Worm (Caenorhabditis elegans): Measurements from ENCODE around the gene T05A8.2.

T05A8.2 gene

ce11 chrII:2752536-2752935, 41.7 kb upstream of the T05A8.2 start, which contains the start of gene F29A7.6 (continued):
- TF ChIP-seq lin-39 (tag; optimal IDR thresholded peaks at IDR 0.05) = peak; percentile 2
- peak; percentile 67 for TF ChIP-seq xbp-1 (tag; optimal IDR thresholded peaks at IDR 0.05)
- no peak for TF ChIP-seq egl-27 (tag; optimal IDR thresholded peaks at IDR 0.05)
- TF ChIP-seq pqm-1 (tag; optimal IDR thresholded peaks at IDR 0.05) = no peak
- TF ChIP-seq elt-3 (tag; optimal IDR thresholded peaks at IDR 0.05) = peak in 1 of 6 experiments; percentile 17
- peak; percentile 43 for TF ChIP-seq unc-130 (tag; optimal IDR thresholded peaks at IDR 0.05)
- 0 out of 2 replicates have a peak, but pooled peaks have one; percentile 19 for TF ChIP-seq grh-1 (GFP tag; IDR thresholded peaks at IDR 0.05)
- TF ChIP-seq unc-98 (GFP tag; IDR thresholded peaks at IDR 0.05) = peak; percentile 68
- TF ChIP-seq C34B4.2 (tag; optimal IDR thresholded peaks at IDR 0.05) = no peak
- peak in 1 of 2 experiments; percentile 69 for TF ChIP-seq lsy-2 (tag; optimal IDR thresholded peaks at IDR 0.05)
- TF ChIP-seq nhr-11 (tag; optimal IDR thresholded peaks at IDR 0.05) = no peak
- TF ChIP-seq blmp-1 (tag; optimal IDR thresholded peaks at IDR 0.05) = no peak
- TF ChIP-seq unc-86 (tag; optimal IDR thresholded peaks at IDR 0.05) = peak; percentile 41
- TF ChIP-seq fkh-8 (tag; optimal IDR thresholded peaks at IDR 0.05) = peak; percentile 76
- TF ChIP-seq ceh-82 (tag; optimal IDR thresholded peaks at IDR 0.05) = peak; percentile 65 to 71 (median 66)
- TF ChIP-seq hpl-2 (GFP tag; optimal IDR thresholded peaks at IDR 0.05) = no peak
- no peak for TF ChIP-seq tlp-1 (tag; optimal IDR thresholded peaks at IDR 0.05)
- TF ChIP-seq nhr-20 (tag; optimal IDR thresholded peaks at IDR 0.05) = peak; percentile 66
- no peak for TF ChIP-seq Y116A8C.19 (tag; optimal IDR thresholded peaks at IDR 0.05; ENCODE audit: borderline replicate concordance)
- no peak for TF ChIP-seq nhr-28 (tag; optimal IDR thresholded peaks at IDR 0.05)
- TF ChIP-seq nhr-237 (tag; optimal IDR thresholded peaks at IDR 0.05) = no peak
- no peak for TF ChIP-seq fkh-10 (GFP tag; optimal IDR thresholded peaks at IDR 0.05)
- peak; percentile 78 for TF ChIP-seq irx-1 (tag; optimal IDR thresholded peaks at IDR 0.05)
- TF ChIP-seq mdl-1 (tag; optimal IDR thresholded peaks at IDR 0.05) = peak in 1 of 2 experiments; percentile 2
- peak; percentile 25 for TF ChIP-seq F16B12.6 (tag; optimal IDR thresholded peaks at IDR 0.05)
- TF ChIP-seq isw-1 (GFP tag; IDR thresholded peaks at IDR 0.05) = peak; percentile 50
- peak; percentile 67 to 69 for TF ChIP-seq efl-1 (optimal IDR thresholded peaks at IDR 0.05)
- TF ChIP-seq efl-1 (GFP tag; optimal IDR thresholded peaks at IDR 0.05 in 1 of 2) = peak; percentile 69 to 92
- TF ChIP-seq lin-35 (GFP tag; optimal IDR thresholded peaks at IDR 0.05) = peak; percentile 53 to 63
- TF ChIP-seq lin-15B (tag; optimal IDR thresholded peaks at IDR 0.05) = peak; percentile 60
- TF ChIP-seq fos-1 (tag; optimal IDR thresholded peaks at IDR 0.05) = no peak
- TF ChIP-seq fkh-4 (tag; optimal IDR thresholded peaks at IDR 0.05; ENCODE audit: borderline replicate concordance) = peak; percentile 81
- TF ChIP-seq ets-5 (GFP tag; IDR thresholded peaks at IDR 0.05) = no peak
- TF ChIP-seq sup-37 (GFP tag; optimal IDR thresholded peaks at IDR 0.05) = no peak
- TF ChIP-seq ceh-88 (GFP tag; IDR thresholded peaks at IDR 0.05) = no peak
- no peak for TF ChIP-seq hlh-4 (tag; optimal IDR thresholded peaks at IDR 0.05)
- TF ChIP-seq rnt-1 (tag; optimal IDR thresholded peaks at IDR 0.05) = peak; percentile 95
- TF ChIP-seq zag-1 (tag; optimal IDR thresholded peaks at IDR 0.05) = no peak
- no peak for TF ChIP-seq nhr-12 (tag; optimal IDR thresholded peaks at IDR 0.05)
- TF ChIP-seq lir-3 (tag; optimal IDR thresholded peaks at IDR 0.05; ENCODE audit: poor library complexity) = no peak
- TF ChIP-seq swsn-7 (tag; optimal IDR thresholded peaks at IDR 0.05) = peak; percentile 67
- peak; percentile 26 for TF ChIP-seq egl-13 (tag; optimal IDR thresholded peaks at IDR 0.05)
- TF ChIP-seq alr-1 (tag; optimal IDR thresholded peaks at IDR 0.05; ENCODE audit: borderline replicate concordance) = no peak
- peak; percentile 14 to 72 (median 69) for TF ChIP-seq dpl-1 (GFP tag; optimal IDR thresholded peaks at IDR 0.05)

ce11 chrII:2751278-2751677, 40.5 kb upstream of the T05A8.2 start:
- TF ChIP-seq pqm-1 (tag; optimal IDR thresholded peaks at IDR 0.05) = no peak
- TF ChIP-seq isw-1 (GFP tag; IDR thresholded peaks at IDR 0.05) = no peak

Measured in whole organism, L1 larva.